Worm (Caenorhabditis elegans): ENCODE data around the gene C18A11.4.

ce11 chrX:8057791-8058270 is 12.5 kb downstream of the C18A11.4 start, which contains the start of gene dim-1:
- TF ChIP-seq aly-1 (tag; optimal IDR thresholded peaks at IDR 0.05) (no peak), hmbx-1 (tag; optimal IDR thresholded peaks at IDR 0.05) (no peak), F13C5.2 (tag; optimal IDR thresholded peaks at IDR 0.05) (peak; percentile 16)
